Worm (Caenorhabditis elegans) whole organism, early embryonic: Measurements from ENCODE around the gene F59F4.3.

Source experiments
- B0310.2 ChIP-seq: sonication (generic microtip); optimal IDR thresholded peaks from 2 replicates; lab custom pipeline; 2016; ENCODE audit warnings: mild to moderate bottlenecking, missing genetic modification characterization, missing compliant biosample characterization
- F13C5.2 ChIP-seq: sonication (generic microtip); optimal IDR thresholded peaks from 2 replicates; lab custom pipeline; 2017; ENCODE audit warnings: mild to moderate bottlenecking, missing genetic modification characterization, inconsistent platforms, missing compliant biosample characterization
- aly-1 ChIP-seq: sonication (generic microtip); optimal IDR thresholded peaks from 2 replicates; lab custom pipeline; 2016; ENCODE audit warnings: missing genetic modification characterization, missing compliant biosample characterization
- ama-1 ChIP-seq: fragments of 150-350 bp; optimal IDR thresholded peaks from 2 replicates; lab custom pipeline; 2014
- ceh-13 ChIP-seq: fragments of 200-800 bp; sonication (Bioruptor generic); optimal IDR thresholded peaks from 2 replicates; lab custom pipeline; 2018; ENCODE audit warnings: mild to moderate bottlenecking, missing genetic modification characterization, missing compliant biosample characterization
- ceh-36 ChIP-seq: sonication (generic microtip); optimal IDR thresholded peaks from 2 replicates; lab custom pipeline; 2016; ENCODE audit warnings: missing genetic modification characterization, inconsistent platforms, missing compliant biosample characterization
- ets-7 ChIP-seq: sonication (generic microtip); optimal IDR thresholded peaks from 2 replicates; lab custom pipeline; 2016; ENCODE audit warnings: missing genotype, missing genetic modification characterization, missing compliant biosample characterization
- flt-1 ChIP-seq: fragments of 200-800 bp; sonication (Bioruptor generic); IDR thresholded peaks from 2 replicates; pipeline ENCODE4 v1.3.6; 2022; ENCODE audit warnings: missing genetic modification characterization, missing compliant biosample characterization
- hmbx-1 ChIP-seq: sonication (generic microtip); optimal IDR thresholded peaks from 2 replicates; lab custom pipeline; 2016; ENCODE audit warnings: mild to moderate bottlenecking, missing genetic modification characterization, missing compliant biosample characterization
- hmg-4 ChIP-seq: fragments of 200-800 bp; sonication (Bioruptor generic); optimal IDR thresholded peaks from 2 replicates; lab custom pipeline; 2018; ENCODE audit warnings: mild to moderate bottlenecking, missing genetic modification characterization, missing compliant biosample characterization
- hnd-1 ChIP-seq: sonication (generic microtip); optimal IDR thresholded peaks from 2 replicates; lab custom pipeline; 2016; ENCODE audit warnings: missing genetic modification characterization, missing compliant biosample characterization
- pes-1 ChIP-seq: fragments of 200-800 bp; sonication (Bioruptor generic); IDR thresholded peaks from 2 replicates; pipeline ENCODE4 v1.3.6; 2022; ENCODE audit warnings: missing genetic modification reagents, missing genetic modification characterization, missing compliant biosample characterization
- scrt-1 ChIP-seq: fragments of 200-800 bp; sonication (Bioruptor generic); IDR thresholded peaks from 2 replicates; pipeline ENCODE4 v1.3.6; 2022; ENCODE audit warnings: missing genetic modification characterization, missing compliant biosample characterization
- sea-1 ChIP-seq: fragments of 200-800 bp; sonication (Bioruptor generic); conservative IDR thresholded peaks from 2 replicates; pipeline ENCODE4 v1.3.6; 2022; ENCODE audit warnings: missing genetic modification characterization, missing compliant biosample characterization
- tbx-11 ChIP-seq: fragments of 200-800 bp; sonication (Bioruptor generic); IDR thresholded peaks from 2 replicates; pipeline ENCODE4 v1.3.6; 2022; ENCODE audit warnings: missing genetic modification characterization, missing compliant biosample characterization
- tbx-37 ChIP-seq: fragments of 200-800 bp; sonication (Bioruptor generic); conservative IDR thresholded peaks from 2 replicates; pipeline ENCODE4 v1.3.6; 2022; ENCODE audit warnings: missing genetic modification reagents, missing genetic modification characterization, missing compliant biosample characterization
- tra-4 ChIP-seq: sonication (generic microtip); optimal IDR thresholded peaks from 2 replicates; lab custom pipeline; 2017; ENCODE audit warnings: missing genetic modification characterization, missing compliant biosample characterization

Gene F59F4.3

ce11 chrX:15860556-15861008 is 13.2 kb upstream of the F59F4.3 start, which contains the start of gene F53H4.6:
TSS of gene F53H4.6 (minus strand) at chrX:15860606.
- no peak for TF ChIP-seq scrt-1 (GFP tag; lab: Robert Waterston, UW)
- no peak for TF ChIP-seq tra-4 (tag; lab: Kevin White, UChicago)
- no peak for TF ChIP-seq pes-1 (GFP tag; lab: Robert Waterston, UW)
- no peak for TF ChIP-seq ceh-36 (tag; lab: Kevin White, UChicago)
- TF ChIP-seq ceh-13 (GFP tag; lab: Kevin White, UChicago), result no peak
- no peak for TF ChIP-seq hnd-1
- TF ChIP-seq B0310.2 (tag; lab: Kevin White, UChicago), result no peak
- no peak for TF ChIP-seq sea-1 (GFP tag; lab: Robert Waterston, UW)
- TF ChIP-seq ets-7, result no peak
- TF ChIP-seq hmbx-1 (tag; lab: Kevin White, UChicago), result no peak
- TF ChIP-seq hmg-4 (GFP tag; lab: Kevin White, UChicago), result no peak
- no peak for TF ChIP-seq ama-1 (lab: Kevin White, UChicago)
- TF ChIP-seq F13C5.2 (tag; lab: Kevin White, UChicago), result no peak
- no peak for TF ChIP-seq aly-1 (tag; lab: Kevin White, UChicago)
- TF ChIP-seq tbx-11 (GFP tag; lab: Robert Waterston, UW), result no peak

- TF ChIP-seq hmbx-1 (tag; lab: Kevin White, UChicago) (no peak), ama-1 (lab: Kevin White, UChicago) (no peak), B0310.2 (tag; lab: Kevin White, UChicago) (no peak), aly-1 (tag; lab: Kevin White, UChicago) (no peak), tra-4 (tag; lab: Kevin White, UChicago) (no peak), flt-1 (GFP tag; lab: Robert Waterston, UW) (no peak), pes-1 (GFP tag; lab: Robert Waterston, UW) (no peak), F13C5.2 (tag; lab: Kevin White, UChicago) (no peak), scrt-1 (GFP tag; lab: Robert Waterston, UW) (no peak), ets-7 (no peak), ceh-13 (GFP tag; lab: Kevin White, UChicago) (no peak), hnd-1 (no peak), sea-1 (GFP tag; lab: Robert Waterston, UW) (no peak), tbx-37 (GFP tag; lab: Robert Waterston, UW) (no peak), ceh-36 (tag; lab: Kevin White, UChicago) (no peak), hmg-4 (GFP tag; lab: Kevin White, UChicago) (no peak), tbx-11 (GFP tag; lab: Robert Waterston, UW) (no peak)
These were observed 9.5 kb upstream of the F59F4.3 start, which contains the start of gene F53H4.2 for ce11 chrX:15856853-15857252. TSS of gene F53H4.2 (plus strand) at chrX:15857153.

- no peak for TF ChIP-seq sea-1 (GFP tag; lab: Robert Waterston, UW)
- TF ChIP-seq aly-1 (tag; lab: Kevin White, UChicago), result no peak
- no peak for TF ChIP-seq ets-7
- no peak for TF ChIP-seq hnd-1
- no peak for TF ChIP-seq tra-4 (tag; lab: Kevin White, UChicago)
- TF ChIP-seq tbx-37 (GFP tag; lab: Robert Waterston, UW), result no peak
- no peak for TF ChIP-seq scrt-1 (GFP tag; lab: Robert Waterston, UW)
- no peak for TF ChIP-seq pes-1 (GFP tag; lab: Robert Waterston, UW)
- TF ChIP-seq ama-1 (lab: Kevin White, UChicago), result no peak
- TF ChIP-seq ceh-36 (tag; lab: Kevin White, UChicago), result no peak
- no peak for TF ChIP-seq flt-1 (GFP tag; lab: Robert Waterston, UW)
- no peak for TF ChIP-seq tbx-11 (GFP tag; lab: Robert Waterston, UW)
- TF ChIP-seq F13C5.2 (tag; lab: Kevin White, UChicago), result no peak
- no peak for TF ChIP-seq ceh-13 (GFP tag; lab: Kevin White, UChicago)
- TF ChIP-seq B0310.2 (tag; lab: Kevin White, UChicago), result no peak
- TF ChIP-seq hmbx-1 (tag; lab: Kevin White, UChicago), result no peak
- no peak for TF ChIP-seq hmg-4 (GFP tag; lab: Kevin White, UChicago)
These were observed 3.6 kb upstream of the F59F4.3 start for ce11 chrX:15851013-15851412.

ce11 chrX:15849397-15849935 is 2.1 kb upstream of the F59F4.3 start, which contains the start of gene acl-1:
TSS of gene acl-1 (plus strand) at chrX:15849885.
- TF ChIP-seq F13C5.2 (tag; lab: Kevin White, UChicago), result peak; percentile 23
- TF ChIP-seq scrt-1 (GFP tag; lab: Robert Waterston, UW), result no peak
- TF ChIP-seq tbx-37 (GFP tag; lab: Robert Waterston, UW), result 0 out of 2 replicates have a peak, but pooled peaks have one; percentile 36

- TF ChIP-seq aly-1 (tag; lab: Kevin White, UChicago) (no peak), ceh-13 (GFP tag; lab: Kevin White, UChicago) (no peak), hmbx-1 (tag; lab: Kevin White, UChicago) (no peak), sea-1 (GFP tag; lab: Robert Waterston, UW) (no peak), ama-1 (lab: Kevin White, UChicago) (no peak), ceh-36 (tag; lab: Kevin White, UChicago) (no peak), ets-7 (no peak), tbx-37 (GFP tag; lab: Robert Waterston, UW) (no peak), hmg-4 (GFP tag; lab: Kevin White, UChicago) (no peak), pes-1 (GFP tag; lab: Robert Waterston, UW) (no peak), tra-4 (tag; lab: Kevin White, UChicago) (no peak), hnd-1 (no peak), B0310.2 (tag; lab: Kevin White, UChicago) (no peak), F13C5.2 (tag; lab: Kevin White, UChicago) (no peak), tbx-11 (GFP tag; lab: Robert Waterston, UW) (no peak), scrt-1 (GFP tag; lab: Robert Waterston, UW) (no peak), flt-1 (GFP tag; lab: Robert Waterston, UW) (no peak)
These were observed 1.5 kb upstream of the F59F4.3 start for ce11 chrX:15848867-15849266.

- TF ChIP-seq aly-1 (tag; lab: Kevin White, UChicago) (no peak), ets-7 (no peak), sea-1 (GFP tag; lab: Robert Waterston, UW) (no peak), B0310.2 (tag; lab: Kevin White, UChicago) (no peak), ceh-13 (GFP tag; lab: Kevin White, UChicago) (no peak), scrt-1 (GFP tag; lab: Robert Waterston, UW) (no peak), flt-1 (GFP tag; lab: Robert Waterston, UW) (no peak), tbx-11 (GFP tag; lab: Robert Waterston, UW) (no peak), F13C5.2 (tag; lab: Kevin White, UChicago) (no peak), ceh-36 (tag; lab: Kevin White, UChicago) (no peak), pes-1 (GFP tag; lab: Robert Waterston, UW) (no peak)
These were observed 841 bp downstream of the F59F4.3 start for ce11 chrX:15846552-15846951.
